Fruit fly (Drosophila melanogaster) whole organism, embryonic: ENCODE results near the gene CG33298.
A peak's percentile ranks its signal among the peaks of the same experiment; 100 is the strongest.

ENCODE experiments used
- Ada2b ChIP-seq: fragments of 200-800 bp; sonication (Bioruptor generic); IDR thresholded peaks from 2 replicates; pipeline ENCODE4 v1.3.6; 2022; ENCODE audit warnings: missing biosample characterization, missing genetic modification characterization
- B-H2 ChIP-seq: fragments of 200-800 bp; sonication (Bioruptor generic); optimal IDR thresholded peaks from 2 replicates; lab custom pipeline; 2018; ENCODE audit warnings: missing biosample characterization, mild to moderate bottlenecking, missing genetic modification characterization
- Bteb2 ChIP-seq: fragments of 200-800 bp; sonication (Bioruptor generic); optimal IDR thresholded peaks from 2 replicates; lab custom pipeline; 2016; ENCODE audit warnings: missing biosample characterization, missing genetic modification characterization
- CG10267 ChIP-seq: fragments of 200-800 bp; sonication (Bioruptor generic); optimal IDR thresholded peaks from 2 replicates; lab custom pipeline; 2018; ENCODE audit warnings: missing biosample characterization, mild to moderate bottlenecking, missing genetic modification characterization, moderate library complexity
- CG11456 ChIP-seq: fragments of 200-800 bp; sonication (Bioruptor generic); IDR thresholded peaks from 3 replicates; pipeline ENCODE4 v1.3.6; 2022; ENCODE audit warnings: missing biosample characterization, missing genetic modification characterization
- CG11560 ChIP-seq: fragments of 200-800 bp; sonication (Bioruptor generic); IDR thresholded peaks from 3 replicates; pipeline ENCODE4 v1.3.6; 2022; ENCODE audit warnings: missing biosample characterization, missing genetic modification characterization
- CG11696 ChIP-seq: fragments of 200-800 bp; sonication (Bioruptor generic); IDR thresholded peaks from 2 replicates; pipeline ENCODE4 v1.3.6; 2022; ENCODE audit warnings: missing biosample characterization, missing genetic modification characterization
- CG12071 ChIP-seq: fragments of 200-800 bp; sonication (Bioruptor generic); optimal IDR thresholded peaks from 3 replicates; lab custom pipeline; 2018; ENCODE audit warnings: missing biosample characterization, mild to moderate bottlenecking, missing genetic modification characterization
- CG12104 ChIP-seq: fragments of 200-800 bp; sonication (Bioruptor generic); optimal IDR thresholded peaks from 3 replicates; lab custom pipeline; 2016; ENCODE audit warnings: missing biosample characterization, missing genetic modification characterization
- CG12219 ChIP-seq: fragments of 200-800 bp; sonication (Bioruptor generic); optimal IDR thresholded peaks from 3 replicates; lab custom pipeline; 2018; ENCODE audit warnings: missing biosample characterization, mild to moderate bottlenecking, missing genetic modification characterization
- CG12299 ChIP-seq: fragments of 200-800 bp; sonication (Bioruptor generic); optimal IDR thresholded peaks from 2 replicates; lab custom pipeline; 2018; ENCODE audit warnings: missing biosample characterization, mild to moderate bottlenecking, missing genetic modification characterization
- CG14965 ChIP-seq: fragments of 200-800 bp; sonication (Bioruptor generic); optimal IDR thresholded peaks from 2 replicates; lab custom pipeline; 2016; ENCODE audit warnings: missing biosample characterization, missing genetic modification characterization, borderline replicate concordance
- CG15601 ChIP-seq: fragments of 200-800 bp; sonication (Bioruptor generic); optimal IDR thresholded peaks from 3 replicates; lab custom pipeline; 2019; ENCODE audit warnings: missing biosample characterization, mild to moderate bottlenecking, missing genetic modification characterization, moderate library complexity
- CG15696 ChIP-seq: fragments of 200-800 bp; sonication (Bioruptor generic); optimal IDR thresholded peaks from 2 replicates; lab custom pipeline; 2019; ENCODE audit warnings: missing biosample characterization, mild to moderate bottlenecking, missing genetic modification characterization, moderate library complexity
- CG2712 ChIP-seq: fragments of 200-800 bp; optimal IDR thresholded peaks from 3 replicates; lab custom pipeline; 2019; ENCODE audit warnings: missing biosample characterization, mild to moderate bottlenecking, missing genetic modification characterization, moderate library complexity
- CG3065 ChIP-seq: fragments of 200-800 bp; sonication (Bioruptor generic); optimal IDR thresholded peaks from 2 replicates; lab custom pipeline; 2016; ENCODE audit warnings: missing biosample characterization, missing genetic modification characterization
- CG4617 ChIP-seq: fragments of 200-800 bp; sonication (Bioruptor generic); optimal IDR thresholded peaks from 3 replicates; lab custom pipeline; 2016; ENCODE audit warnings: missing biosample characterization, missing genetic modification characterization, borderline replicate concordance
- CG9437 ChIP-seq: fragments of 200-800 bp; sonication (Bioruptor generic); optimal IDR thresholded peaks from 2 replicates; lab custom pipeline; 2018; ENCODE audit warnings: missing biosample characterization, mild to moderate bottlenecking, missing genetic modification characterization
- Camta ChIP-seq: fragments of 200-800 bp; sonication (Bioruptor generic); optimal IDR thresholded peaks from 2 replicates; lab custom pipeline; 2016; ENCODE audit warnings: missing biosample characterization, missing genetic modification characterization
- CkIIα-i1 ChIP-seq: fragments of 200-800 bp; sonication (Bioruptor generic); IDR thresholded peaks from 2 replicates; pipeline ENCODE4 v1.3.6; 2022; ENCODE audit warnings: missing biosample characterization, missing genetic modification characterization
- CoRest ChIP-seq: fragments of 200-800 bp; sonication (Bioruptor generic); optimal IDR thresholded peaks from 3 replicates; lab custom pipeline; 2018; ENCODE audit warnings: missing biosample characterization, mild to moderate bottlenecking, missing genetic modification characterization, moderate library complexity
- Dp ChIP-seq: fragments of 200-800 bp; sonication (Bioruptor generic); optimal IDR thresholded peaks from 2 replicates; lab custom pipeline; 2018; ENCODE audit warnings: missing biosample characterization, mild to moderate bottlenecking, missing genetic modification characterization, moderate library complexity
- Eip74EF ChIP-seq, 2 experiments: fragments of 200-800 bp in 1 of 2; fragments of >200 bp in 1 of 2; sonication (Bioruptor generic) in 1 of 2; optimal IDR thresholded peaks; 2 replicates each; lab custom pipeline; 2017 to 2019; ENCODE audit warnings: missing biosample characterization in 2 of 2, missing genetic modification characterization in 2 of 2, mild to moderate bottlenecking in 1 of 2, moderate library complexity in 1 of 2
- Fer1 ChIP-seq: fragments of 200-800 bp; sonication (Bioruptor generic); optimal IDR thresholded peaks from 2 replicates; lab custom pipeline; 2017; ENCODE audit warnings: missing biosample characterization, mild to moderate bottlenecking, missing genetic modification characterization
- Hmr ChIP-seq: fragments of 200-800 bp; sonication (Bioruptor generic); optimal IDR thresholded peaks from 3 replicates; lab custom pipeline; 2017; ENCODE audit warnings: mild to moderate bottlenecking, missing biosample characterization, missing genetic modification reagents, missing genetic modification characterization
- Jarid2 ChIP-seq: fragments of 200-800 bp; sonication (Bioruptor generic); optimal IDR thresholded peaks from 3 replicates; lab custom pipeline; 2017; ENCODE audit warnings: mild to moderate bottlenecking, missing biosample characterization, missing genetic modification reagents, missing genetic modification characterization
- Max ChIP-seq: fragments of 200-800 bp; sonication (Bioruptor generic); optimal IDR thresholded peaks from 2 replicates; lab custom pipeline; 2016; ENCODE audit warnings: missing biosample characterization, mild to moderate bottlenecking, missing genetic modification characterization
- Med ChIP-seq: fragments of 200-800 bp; sonication (Bioruptor generic); peaks from one replicate; lab custom pipeline; 2016; ENCODE audit warnings: missing biosample characterization, missing genetic modification characterization, mild to moderate bottlenecking, inconsistent platforms, moderate library complexity
- Myb ChIP-seq: fragments of 200-800 bp; sonication (Bioruptor generic); optimal IDR thresholded peaks from 2 replicates; lab custom pipeline; 2016; ENCODE audit warnings: missing biosample characterization, missing genetic modification characterization
- NC2β ChIP-seq: fragments of 200-800 bp; sonication (Bioruptor generic); optimal IDR thresholded peaks from 2 replicates; lab custom pipeline; 2016; ENCODE audit warnings: missing biosample characterization, missing genetic modification characterization
- Nf-YA ChIP-seq: fragments of 200-800 bp; sonication (Bioruptor generic); IDR thresholded peaks from 2 replicates; pipeline ENCODE4 v1.3.6; 2022; ENCODE audit warnings: missing biosample characterization, missing genetic modification characterization
- PHDP ChIP-seq: fragments of 200-800 bp; sonication (Bioruptor generic); optimal IDR thresholded peaks from 3 replicates; lab custom pipeline; 2018; ENCODE audit warnings: missing biosample characterization, mild to moderate bottlenecking, missing genetic modification characterization, moderate library complexity
- Six4 ChIP-seq: fragments of 200-800 bp; sonication (Bioruptor generic); optimal IDR thresholded peaks from 2 replicates; lab custom pipeline; 2016; ENCODE audit warnings: missing biosample characterization, missing genetic modification characterization
- Sry-β ChIP-seq: fragments of 200-800 bp; sonication (Bioruptor generic); optimal IDR thresholded peaks from 2 replicates; lab custom pipeline; 2018; ENCODE audit warnings: missing biosample characterization, mild to moderate bottlenecking, missing genetic modification characterization, moderate library complexity
- Usf ChIP-seq: fragments of 200-800 bp; sonication (Bioruptor generic); optimal IDR thresholded peaks from 2 replicates; lab custom pipeline; 2017; ENCODE audit warnings: missing genotype, missing biosample characterization, missing genetic modification characterization
- ac ChIP-seq: fragments of 200-800 bp; sonication (Bioruptor generic); optimal IDR thresholded peaks from 3 replicates; lab custom pipeline; 2017; ENCODE audit warnings: missing biosample characterization, mild to moderate bottlenecking, missing genetic modification characterization
- croc ChIP-seq: fragments of 200-800 bp; sonication (Bioruptor generic); conservative IDR thresholded peaks from 3 replicates; pipeline ENCODE4 v1.3.6; 2022; ENCODE audit warnings: missing biosample characterization, missing genetic modification characterization
- crol ChIP-seq: fragments of 200-800 bp; sonication (Bioruptor generic); IDR thresholded peaks from 2 replicates; pipeline ENCODE4 v1.3.6; 2022; ENCODE audit warnings: missing biosample characterization, missing genetic modification characterization
- dati ChIP-seq: fragments of 200-800 bp; sonication (Bioruptor generic); IDR thresholded peaks from 2 replicates; pipeline ENCODE4 v1.3.6; 2022; ENCODE audit warnings: missing biosample characterization, missing genetic modification characterization
- fd96Cb ChIP-seq: fragments of 200-800 bp; sonication (Bioruptor generic); optimal IDR thresholded peaks from 2 replicates; lab custom pipeline; 2018; ENCODE audit warnings: missing biosample characterization, mild to moderate bottlenecking, missing genetic modification characterization, moderate library complexity
- gcm2 ChIP-seq: fragments of 200-800 bp; sonication (Bioruptor generic); optimal IDR thresholded peaks from 2 replicates; lab custom pipeline; 2016; ENCODE audit warnings: missing biosample characterization, missing genetic modification characterization
- ind ChIP-seq: fragments of 200-800 bp; sonication (Bioruptor generic); optimal IDR thresholded peaks from 3 replicates; lab custom pipeline; 2016; ENCODE audit warnings: missing biosample characterization, missing genetic modification characterization
- lab ChIP-seq: fragments of 200-800 bp; sonication (Bioruptor generic); optimal IDR thresholded peaks from 3 replicates; lab custom pipeline; 2017; ENCODE audit warnings: missing biosample characterization, missing genetic modification characterization, mild to moderate bottlenecking, moderate library complexity, missing genetic modification reagents
- nerfin-1 ChIP-seq: fragments of 200-800 bp; sonication (Bioruptor generic); optimal IDR thresholded peaks from 3 replicates; lab custom pipeline; 2019; ENCODE audit warnings: missing biosample characterization, mild to moderate bottlenecking, missing genetic modification characterization, moderate library complexity
- nerfin-2 ChIP-seq: fragments of 200-800 bp; sonication (Bioruptor generic); IDR thresholded peaks from 2 replicates; pipeline ENCODE4 v1.3.6; 2022; ENCODE audit warnings: missing biosample characterization, missing genetic modification characterization; ENCODE audit not compliant: partially characterized antibody
- sqz ChIP-seq: fragments of 200-800 bp; sonication (Bioruptor generic); optimal IDR thresholded peaks from 3 replicates; lab custom pipeline; 2018; ENCODE audit warnings: missing biosample characterization, mild to moderate bottlenecking, missing genetic modification characterization
- stc ChIP-seq: fragments of 200-800 bp; sonication (Bioruptor generic); IDR thresholded peaks from 2 replicates; pipeline ENCODE4 v1.3.6; 2022; ENCODE audit warnings: missing biosample characterization, missing genetic modification characterization
- sug ChIP-seq: fragments of 200-800 bp; optimal IDR thresholded peaks from 2 replicates; lab custom pipeline; 2019; ENCODE audit warnings: missing biosample characterization, mild to moderate bottlenecking, missing genetic modification characterization, moderate library complexity
- tio ChIP-seq: fragments of 200-800 bp; sonication (Bioruptor generic); optimal IDR thresholded peaks from 2 replicates; lab custom pipeline; 2017; ENCODE audit warnings: missing biosample characterization, missing genetic modification characterization, inconsistent platforms
- ttk ChIP-seq: fragments of 200-800 bp; sonication (Bioruptor generic); IDR thresholded peaks from 2 replicates; pipeline ENCODE4 v2.1.2; 2022; ENCODE audit warnings: missing biosample characterization, missing genetic modification characterization
- unc-4 ChIP-seq: fragments of 200-800 bp; sonication (Bioruptor generic); IDR thresholded peaks from 2 replicates; pipeline ENCODE4 v1.3.6; 2022; ENCODE audit warnings: missing biosample characterization, missing genetic modification characterization; ENCODE audit not compliant: partially characterized antibody

Gene CG33298

dm6 chr2L:9564527-9564926 is 69.3 kb downstream of the CG33298 start:
- peak; percentile 17 for TF ChIP-seq CG12219 (GFP tag; lab: Kevin White, UChicago)
- no peak for TF ChIP-seq CG4617 (GFP tag; lab: Kevin White, UChicago)
- TF ChIP-seq unc-4 (GFP tag; lab: Robert Waterston, UW), result no peak
- no peak for TF ChIP-seq CG12071 (GFP tag; lab: Kevin White, UChicago)
- TF ChIP-seq stc, result no peak
- TF ChIP-seq ind, result peak; percentile 36
- TF ChIP-seq croc (GFP tag; lab: Robert Waterston, UW), result no peak
- TF ChIP-seq Hmr (GFP tag; lab: Kevin White, UChicago), result peak; percentile 63
- peak; percentile 66 for TF ChIP-seq lab
- TF ChIP-seq dati, result no peak
- peak; percentile 16 for TF ChIP-seq CG9437 (GFP tag; lab: Kevin White, UChicago)
- no peak for TF ChIP-seq Sry-β
- no peak for TF ChIP-seq Bteb2 (GFP tag; lab: Kevin White, UChicago)
- TF ChIP-seq Med (GFP tag; lab: Kevin White, UChicago), result no peak
- TF ChIP-seq nerfin-2 (GFP tag; lab: Robert Waterston, UW), result no peak
- TF ChIP-seq CG11456 (GFP tag; lab: Robert Waterston, UW), result no peak
- TF ChIP-seq crol (GFP tag; lab: Robert Waterston, UW), result no peak
- TF ChIP-seq CG11560 (tag; lab: Robert Waterston, UW), result peak; percentile 43; the same call in 1 of the 3 replicates
- no peak for TF ChIP-seq Max
- no peak for TF ChIP-seq NC2β (GFP tag; lab: Kevin White, UChicago)
- TF ChIP-seq CG10267 (tag; lab: Kevin White, UChicago), result peak; percentile 12
- TF ChIP-seq CG2712 (tag; lab: Kevin White, UChicago), result peak; percentile 54
- no peak for TF ChIP-seq ttk (GFP tag; lab: Robert Waterston, UW)
- TF ChIP-seq Usf (GFP tag; lab: Kevin White, UChicago), result no peak
- TF ChIP-seq CkIIα-i1 (GFP tag; lab: Robert Waterston, UW), result no peak
- peak; percentile 41 for TF ChIP-seq sug (tag; lab: Kevin White, UChicago)
- TF ChIP-seq PHDP (tag; lab: Kevin White, UChicago), result peak; percentile 60
- TF ChIP-seq Dp, result no peak
- TF ChIP-seq CG15696 (tag; lab: Kevin White, UChicago), result no peak
- no peak for TF ChIP-seq Myb (GFP tag; lab: Kevin White, UChicago)
- TF ChIP-seq CG3065, result no peak
- TF ChIP-seq Ada2b (GFP tag; lab: Robert Waterston, UW), result peak; percentile 35; the same call in 1 of the 2 replicates
- TF ChIP-seq tio (GFP tag; lab: Kevin White, UChicago), result peak; percentile 16
- no peak for TF ChIP-seq ac (GFP tag; lab: Kevin White, UChicago)
- TF ChIP-seq Eip74EF (GFP tag; optimal IDR thresholded peaks at IDR 0.05; lab: Kevin White, UChicago), result peak in 1 of 2 experiments; percentile 25
- TF ChIP-seq Six4 (GFP tag; lab: Kevin White, UChicago), result no peak
- TF ChIP-seq Camta (GFP tag; lab: Kevin White, UChicago), result no peak
- TF ChIP-seq fd96Cb, result peak; percentile 32
- TF ChIP-seq gcm2 (GFP tag; lab: Kevin White, UChicago), result no peak
- peak; percentile 54 for TF ChIP-seq Fer1 (GFP tag; lab: Kevin White, UChicago)
- peak; percentile 63 for TF ChIP-seq CoRest (tag; lab: Kevin White, UChicago)
- TF ChIP-seq Nf-YA (GFP tag; lab: Robert Waterston, UW), result peak; percentile 38; the same call in 1 of the 2 replicates
- no peak for TF ChIP-seq CG12299 (tag; lab: Kevin White, UChicago)
- TF ChIP-seq CG14965 (GFP tag; lab: Kevin White, UChicago), result no peak
- no peak for TF ChIP-seq sqz
- TF ChIP-seq CG11696 (GFP tag; lab: Robert Waterston, UW), result no peak
- TF ChIP-seq nerfin-1 (tag; lab: Kevin White, UChicago), result no peak
- peak; percentile 23 for TF ChIP-seq CG12104 (GFP tag; lab: Kevin White, UChicago)
- no peak for TF ChIP-seq Jarid2 (GFP tag; lab: Kevin White, UChicago)
- no peak for TF ChIP-seq B-H2
- no peak for TF ChIP-seq CG15601 (tag; lab: Kevin White, UChicago)
